Fruit fly (Drosophila melanogaster): ENCODE results near the gene Gbeta5.

Gene Gbeta5

DNA sequence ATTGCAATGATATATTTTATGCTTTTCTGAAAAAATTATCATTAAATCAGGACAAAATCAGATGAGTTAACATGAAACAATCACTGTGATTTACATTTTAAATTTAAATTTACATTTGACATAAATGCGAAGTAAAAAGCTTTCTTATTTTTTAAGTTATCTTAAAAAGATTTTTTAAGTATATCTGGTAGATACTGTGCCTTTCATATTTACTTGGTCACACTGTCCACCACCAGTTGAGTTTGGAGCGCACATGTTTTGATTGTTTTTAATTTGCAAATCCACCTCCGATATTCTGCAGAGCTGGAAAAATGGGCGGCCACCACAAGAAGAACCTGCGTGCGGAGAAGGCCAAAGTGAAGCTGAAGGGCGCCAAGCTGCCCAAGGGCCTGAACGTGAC lies 35.3 kb downstream of the Gbeta5 start, which contains the start of gene CG1575 (continued):
- TF ChIP-seq sc (optimal IDR thresholded peaks at IDR 0.05): no peak
- no peak for TF ChIP-seq sc (GFP tag; optimal IDR thresholded peaks at IDR 0.05)
- TF ChIP-seq slbo (GFP tag; IDR thresholded peaks at IDR 0.05): no peak
- TF ChIP-seq Awh (GFP tag; IDR thresholded peaks at IDR 0.05): no peak
- no peak for TF ChIP-seq org-1 (GFP tag; optimal IDR thresholded peaks at IDR 0.05)
- TF ChIP-seq hth (optimal IDR thresholded peaks at IDR 0.05): no peak
- no peak for TF ChIP-seq ken (GFP tag; IDR thresholded peaks at IDR 0.05)
- no peak for TF ChIP-seq maf-S (GFP tag; optimal IDR thresholded peaks at IDR 0.05)
- TF ChIP-seq prd (optimal IDR thresholded peaks at IDR 0.05): no peak
- TF ChIP-seq prd (GFP tag; IDR thresholded peaks at IDR 0.05): no peak
- TF ChIP-seq CG12769 (tag; optimal IDR thresholded peaks at IDR 0.05): no peak
- no peak for TF ChIP-seq CG4404 (GFP tag; IDR thresholded peaks at IDR 0.05)
- TF ChIP-seq CG14965 (GFP tag; optimal IDR thresholded peaks at IDR 0.05; ENCODE audit: borderline replicate concordance): no peak
- TF ChIP-seq psq (GFP tag; optimal IDR thresholded peaks at IDR 0.05): no peak
- no peak for TF ChIP-seq CG6765 (GFP tag; optimal IDR thresholded peaks at IDR 0.05)
- TF ChIP-seq CG4282 (GFP tag; optimal IDR thresholded peaks at IDR 0.05): no peak
- no peak for TF ChIP-seq CG7372 (GFP tag; IDR thresholded peaks at IDR 0.05)
- no peak for TF ChIP-seq toy (GFP tag; IDR thresholded peaks at IDR 0.05)
- no peak for TF ChIP-seq grn (GFP tag; optimal IDR thresholded peaks at IDR 0.05)
- no peak for TF ChIP-seq cad (GFP tag; optimal IDR thresholded peaks at IDR 0.05)
- no peak for TF ChIP-seq dan (GFP tag; IDR thresholded peaks at IDR 0.05)
- TF ChIP-seq D19A (tag; optimal IDR thresholded peaks at IDR 0.05): no peak
- no peak for TF ChIP-seq Hr51 (GFP tag; optimal IDR thresholded peaks at IDR 0.05)
- no peak for TF ChIP-seq CG2116 (GFP tag; optimal IDR thresholded peaks at IDR 0.05)
- TF ChIP-seq tio (GFP tag; optimal IDR thresholded peaks at IDR 0.05): no peak
- no peak for TF ChIP-seq lola (GFP tag; optimal IDR thresholded peaks at IDR 0.05)
- peak; percentile 97 for TF ChIP-seq stwl (tag; optimal IDR thresholded peaks at IDR 0.05)
- no peak for TF ChIP-seq dati (GFP tag; IDR thresholded peaks at IDR 0.05)
- TF ChIP-seq CG31224 (GFP tag; IDR thresholded peaks at IDR 0.05): no peak
- no peak for TF ChIP-seq pum (GFP tag; optimal IDR thresholded peaks at IDR 0.05)
- TF ChIP-seq bowl (GFP tag; IDR thresholded peaks at IDR 0.05): no peak
- TF ChIP-seq ab (GFP tag; optimal IDR thresholded peaks at IDR 0.05): no peak
- TF ChIP-seq nom (GFP tag; optimal IDR thresholded peaks at IDR 0.05): no peak
- no peak for TF ChIP-seq row (GFP tag; IDR thresholded peaks at IDR 0.05)
- TF ChIP-seq CG11504 (tag; optimal IDR thresholded peaks at IDR 0.05): no peak
- TF ChIP-seq CrebB (tag; optimal IDR thresholded peaks at IDR 0.05): no peak

DNA sequence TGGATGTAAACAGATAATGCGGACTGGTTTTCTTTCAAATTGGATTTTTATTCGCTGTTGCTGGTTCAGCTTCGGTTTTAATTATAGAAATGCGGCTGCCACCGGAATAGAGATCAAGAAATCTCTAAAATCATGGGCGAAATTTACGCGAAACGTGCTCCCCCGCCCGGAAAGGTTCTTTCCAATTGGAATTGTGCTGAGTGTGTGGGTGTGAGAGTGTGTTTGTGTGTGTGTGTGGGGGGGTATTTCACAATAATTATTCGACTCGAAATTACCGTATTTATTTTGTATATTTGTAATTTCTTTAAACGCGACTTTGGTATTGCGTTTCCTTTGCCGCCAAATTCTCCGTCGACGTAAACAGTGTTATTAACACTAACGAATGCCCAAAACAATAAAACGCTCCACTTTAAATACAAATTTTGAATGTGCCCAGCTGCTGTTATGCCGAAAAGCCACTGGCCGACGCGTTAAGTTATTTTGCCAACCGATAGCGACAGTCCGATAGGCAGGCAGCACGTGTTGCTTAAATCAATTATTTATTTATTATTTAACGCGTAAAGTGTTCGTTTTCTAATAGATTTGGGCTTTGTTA lies 36.3 kb downstream of the Gbeta5 start, which contains the start of gene Gclc:
TSS of gene Gclc (minus strand) at position 431 of the 595 bp plus-strand sequence.
- TF ChIP-seq Sin3A (optimal IDR thresholded peaks at IDR 0.05) (no peak), tin (GFP tag; optimal IDR thresholded peaks at IDR 0.05) (no peak), CG1647 (GFP tag; optimal IDR thresholded peaks at IDR 0.05) (no peak), vvl (GFP tag; IDR thresholded peaks at IDR 0.05) (peak; percentile 33; the same call in 1 of the 2 replicates), shn (GFP tag; optimal IDR thresholded peaks at IDR 0.05) (no peak), Antp (GFP tag; optimal IDR thresholded peaks at IDR 0.05) (no peak), vnd (GFP tag; IDR thresholded peaks at IDR 0.05; ENCODE audit: partially characterized antibody) (no peak), Fer1 (GFP tag; optimal IDR thresholded peaks at IDR 0.05) (peak; percentile 25), oc (tag; optimal IDR thresholded peaks at IDR 0.05) (no peak), Rfx (GFP tag; IDR thresholded peaks at IDR 0.05) (peak; percentile 26; the same call in 1 of the 2 replicates), fd3F (GFP tag; optimal IDR thresholded peaks at IDR 0.05) (no peak), CG14667 (GFP tag; IDR thresholded peaks at IDR 0.05) (no peak), Bgb (GFP tag; IDR thresholded peaks at IDR 0.05; ENCODE audit: partially characterized antibody) (peak; percentile 11; the same call in 1 of the 2 replicates), CG10267 (tag; optimal IDR thresholded peaks at IDR 0.05) (peak; percentile 36), CG17359 (tag; optimal IDR thresholded peaks at IDR 0.05) (no peak), CG11560 (tag; IDR thresholded peaks at IDR 0.05) (no peak), CG6854 (GFP tag; optimal IDR thresholded peaks at IDR 0.05) (no peak), Camta (GFP tag; optimal IDR thresholded peaks at IDR 0.05) (no peak)

All from whole organism, embryonic.